Worm (Caenorhabditis elegans): ENCODE results near the gene D1005.6.

Gene D1005.6

DNA sequence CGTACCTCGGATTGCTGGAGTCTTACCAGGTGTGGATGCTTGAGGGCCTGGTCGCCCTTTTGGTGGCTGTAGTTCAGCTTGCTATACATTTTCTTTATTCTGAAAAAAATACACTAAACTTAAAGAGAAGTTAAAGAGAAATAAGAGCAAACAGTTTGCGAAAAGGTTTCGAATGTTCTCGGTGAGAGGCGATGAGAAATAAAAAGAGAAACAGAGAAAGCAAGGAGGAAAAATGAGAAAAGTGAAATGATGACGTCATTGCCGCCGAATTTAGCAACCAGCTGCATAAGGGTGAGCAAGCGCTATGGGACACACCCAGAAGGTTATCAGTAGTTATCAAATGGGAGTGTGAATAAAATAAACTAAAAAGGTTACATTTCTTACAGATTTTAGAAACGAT, 10.8 kb downstream of the D1005.6 start, which contains the start of gene cebp-1:
cebp-1 (minus strand) TSS at position 99 of the 400 bp plus-strand sequence.
- TF ChIP-seq nhr-12 (tag; optimal IDR thresholded peaks at IDR 0.05) (no peak), bed-3 (GFP tag; optimal IDR thresholded peaks at IDR 0.05) (no peak), ceh-39 (tag; optimal IDR thresholded peaks at IDR 0.05) (no peak), ztf-11 (tag; optimal IDR thresholded peaks at IDR 0.05) (no peak), mep-1 (tag; optimal IDR thresholded peaks at IDR 0.05) (no peak), snpc-4 (tag; optimal IDR thresholded peaks at IDR 0.05) (no peak), unc-120 (tag; optimal IDR thresholded peaks at IDR 0.05; ENCODE audit: poor library complexity, severe bottlenecking) (no peak), cnd-1 (tag; optimal IDR thresholded peaks at IDR 0.05) (no peak), nhr-28 (tag; optimal IDR thresholded peaks at IDR 0.05) (no peak), drap-1 (GFP tag; optimal IDR thresholded peaks at IDR 0.05) (no peak), elt-1 (tag; optimal IDR thresholded peaks at IDR 0.05; ENCODE audit: borderline replicate concordance, insufficient read depth) (no peak), ceh-43 (GFP tag; optimal IDR thresholded peaks at IDR 0.05) (no peak), ham-2 (GFP tag; optimal IDR thresholded peaks at IDR 0.05) (no peak), lin-13 (tag; optimal IDR thresholded peaks at IDR 0.05) (no peak), unc-62 (GFP tag; optimal IDR thresholded peaks at IDR 0.05) (no peak), mab-5 (tag; optimal IDR thresholded peaks at IDR 0.05) (no peak), blmp-1 (tag; optimal IDR thresholded peaks at IDR 0.05) (no peak), nhr-237 (tag; optimal IDR thresholded peaks at IDR 0.05) (no peak), nhr-2 (tag; optimal IDR thresholded peaks at IDR 0.05) (no peak), M03D4.4 (tag; optimal IDR thresholded peaks at IDR 0.05) (no peak)

DNA sequence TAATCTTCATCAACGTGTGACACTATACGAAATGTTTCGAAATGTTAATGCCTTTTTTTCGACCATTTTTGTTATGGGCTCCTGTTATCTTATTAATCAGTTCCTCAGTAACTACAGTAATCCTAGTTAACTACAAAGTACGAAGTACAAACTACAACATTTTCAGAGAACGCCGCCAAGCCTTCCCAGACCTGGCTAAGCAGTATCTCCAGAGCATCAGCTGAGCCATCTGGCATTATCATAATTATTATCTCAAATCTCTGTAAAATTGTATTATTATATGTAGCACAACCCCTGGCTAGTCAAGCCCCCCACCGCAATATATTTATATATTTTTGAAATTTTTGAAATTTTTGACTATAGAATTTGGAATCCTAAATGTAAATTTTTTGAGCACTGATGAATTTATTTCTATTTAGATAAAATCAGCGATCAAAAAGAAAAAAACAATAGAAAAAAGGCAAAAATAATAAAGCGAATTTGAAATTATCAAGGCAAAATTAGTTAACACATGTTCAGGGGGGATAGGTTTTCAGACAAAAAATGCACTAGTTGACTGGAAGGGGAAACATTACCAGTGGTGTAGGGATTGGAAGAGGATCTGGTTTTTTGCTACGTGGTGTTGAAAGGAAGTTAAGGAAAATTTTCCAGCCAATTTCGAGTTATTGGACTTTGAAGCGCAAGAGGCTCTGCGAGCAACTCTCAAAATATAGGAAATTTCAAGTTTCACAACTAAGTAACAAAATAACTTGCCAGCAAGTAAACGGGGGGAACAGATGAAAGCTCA, 12.6 kb downstream of the D1005.6 start:
- TF ChIP-seq nhr-2 (tag; optimal IDR thresholded peaks at IDR 0.05), result no peak
- TF ChIP-seq ceh-83 (GFP tag; optimal IDR thresholded peaks at IDR 0.05), result no peak
- TF ChIP-seq ztf-11 (tag; optimal IDR thresholded peaks at IDR 0.05), result no peak
- no peak for TF ChIP-seq lin-13 (tag; optimal IDR thresholded peaks at IDR 0.05)
- TF ChIP-seq lin-32 (GFP tag; optimal IDR thresholded peaks at IDR 0.05), result no peak
- no peak for TF ChIP-seq ceh-39 (tag; optimal IDR thresholded peaks at IDR 0.05)
- no peak for TF ChIP-seq lsy-2 (tag; optimal IDR thresholded peaks at IDR 0.05)
- TF ChIP-seq sem-2 (GFP tag; optimal IDR thresholded peaks at IDR 0.05), result no peak
- TF ChIP-seq M03D4.4 (tag; optimal IDR thresholded peaks at IDR 0.05), result no peak
- no peak for TF ChIP-seq nhr-76 (tag; optimal IDR thresholded peaks at IDR 0.05)
- no peak for TF ChIP-seq ces-1 (GFP tag; optimal IDR thresholded peaks at IDR 0.05)
- no peak for TF ChIP-seq ham-2 (GFP tag; optimal IDR thresholded peaks at IDR 0.05)

DNA sequence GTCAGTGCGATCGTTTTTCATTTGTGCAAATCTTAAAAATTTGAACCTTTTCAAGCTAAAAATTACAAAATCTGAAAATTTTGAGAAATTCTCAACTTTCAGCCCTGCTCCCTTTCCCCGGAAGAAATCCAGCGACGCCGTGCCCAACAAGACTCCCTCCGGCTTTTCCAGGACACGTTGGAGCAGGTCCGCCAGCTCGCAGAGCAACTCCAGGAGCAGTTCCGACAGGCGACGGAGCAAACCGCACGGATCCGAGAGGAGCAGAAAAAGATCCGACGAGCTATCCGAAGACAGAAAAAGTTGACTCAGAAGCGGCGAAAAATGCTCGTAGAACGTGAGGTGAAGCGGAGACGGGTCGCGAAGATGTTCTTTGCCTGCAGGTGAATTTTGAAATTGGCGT, 13.4 kb downstream of the D1005.6 start:
- no peak for TF ChIP-seq lin-32 (GFP tag; optimal IDR thresholded peaks at IDR 0.05)
- no peak for TF ChIP-seq flh-1 (GFP tag; optimal IDR thresholded peaks at IDR 0.05)

DNA sequence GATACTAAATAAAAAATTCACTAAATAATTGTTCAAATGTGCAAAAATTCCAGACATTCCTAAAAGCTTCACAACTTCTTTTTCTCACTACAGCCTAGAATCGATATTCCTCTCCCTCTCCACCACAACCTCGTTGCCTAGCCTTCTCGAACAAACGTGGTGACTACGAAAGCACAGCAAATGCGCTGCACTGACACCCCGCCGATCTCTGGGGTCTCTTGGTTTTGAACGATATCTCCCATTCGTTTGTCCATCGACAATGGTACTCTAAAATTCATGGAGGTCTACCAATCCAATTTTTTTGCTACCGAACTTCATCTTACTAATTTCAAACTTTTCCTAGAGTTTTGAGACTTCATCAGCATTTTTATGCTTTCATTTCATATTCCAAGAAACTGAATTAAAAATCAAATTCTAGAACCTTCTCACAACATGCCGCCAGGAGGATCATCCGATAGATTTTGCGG, 14.2 kb downstream of the D1005.6 start, which contains the start of gene W05H7.1:
W05H7.1 (plus strand) TSS at position 417 of the 467 bp plus-strand sequence.
- TF ChIP-seq ceh-39 (tag; optimal IDR thresholded peaks at IDR 0.05) (peak; percentile 47), hlh-1 (tag; optimal IDR thresholded peaks at IDR 0.05) (peak; percentile 38), sptf-1 (tag; optimal IDR thresholded peaks at IDR 0.05) (no peak), lin-32 (GFP tag; optimal IDR thresholded peaks at IDR 0.05) (no peak), lsy-2 (tag; optimal IDR thresholded peaks at IDR 0.05) (peak; percentile 28), lin-13 (tag; optimal IDR thresholded peaks at IDR 0.05) (peak; percentile 32), nhr-2 (tag; optimal IDR thresholded peaks at IDR 0.05) (no peak), nhr-237 (tag; optimal IDR thresholded peaks at IDR 0.05) (peak; percentile 10), ces-1 (GFP tag; optimal IDR thresholded peaks at IDR 0.05) (peak; percentile 21), mep-1 (tag; optimal IDR thresholded peaks at IDR 0.05) (peak; percentile 59), ham-2 (GFP tag; optimal IDR thresholded peaks at IDR 0.05) (peak; percentile 48), mab-5 (tag; optimal IDR thresholded peaks at IDR 0.05) (no peak)

DNA sequence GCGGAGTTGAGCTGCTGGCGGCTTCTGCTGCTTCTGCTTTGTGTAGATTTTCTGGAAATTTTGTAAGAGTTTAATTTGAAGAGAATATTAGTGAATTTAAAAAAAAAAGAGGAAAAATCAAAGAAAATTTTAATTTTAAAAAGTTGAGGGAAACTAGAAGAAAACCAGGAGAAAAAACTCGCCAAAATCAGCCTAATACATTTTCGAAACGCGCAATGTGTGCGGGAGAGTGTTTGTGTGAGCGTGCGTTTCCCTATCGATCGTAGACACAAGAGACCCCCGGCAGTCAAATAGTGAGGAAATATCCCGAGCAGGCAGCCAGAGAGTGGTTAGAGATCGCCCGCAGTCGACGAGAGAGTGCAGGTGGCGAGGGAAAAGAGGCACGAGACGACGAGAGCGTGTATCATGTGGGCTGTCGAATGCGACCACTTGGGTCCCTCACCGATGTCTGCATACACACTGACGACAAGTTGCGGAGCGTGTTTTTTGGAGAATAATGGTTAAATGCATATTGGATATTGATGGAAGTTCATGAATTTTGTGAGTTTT, 17.9 kb downstream of the D1005.6 start, which contains the start of gene zfp-3:
zfp-3 (minus strand) TSS at position 51 of the 549 bp plus-strand sequence.
- TF ChIP-seq zip-8 (tag; optimal IDR thresholded peaks at IDR 0.05), result no peak
- no peak for TF ChIP-seq tbx-8 (GFP tag; optimal IDR thresholded peaks at IDR 0.05)
- TF ChIP-seq sptf-1 (tag; optimal IDR thresholded peaks at IDR 0.05), result peak; percentile 66
- no peak for TF ChIP-seq flh-1 (GFP tag; optimal IDR thresholded peaks at IDR 0.05)
- TF ChIP-seq unc-62 (GFP tag; optimal IDR thresholded peaks at IDR 0.05), result peak; percentile 72
- TF ChIP-seq elt-3 (tag; optimal IDR thresholded peaks at IDR 0.05), result no peak
- no peak for TF ChIP-seq nhr-28 (tag; optimal IDR thresholded peaks at IDR 0.05)
- peak; percentile 92 for TF ChIP-seq lin-13 (tag; optimal IDR thresholded peaks at IDR 0.05)
- peak; percentile 45 for TF ChIP-seq drap-1 (GFP tag; optimal IDR thresholded peaks at IDR 0.05)
- TF ChIP-seq ceh-39 (tag; optimal IDR thresholded peaks at IDR 0.05), result peak; percentile 98
- TF ChIP-seq cnd-1 (tag; optimal IDR thresholded peaks at IDR 0.05), result no peak
- TF ChIP-seq ztf-11 (tag; optimal IDR thresholded peaks at IDR 0.05), result peak; percentile 55
- TF ChIP-seq pha-4 (tag; optimal IDR thresholded peaks at IDR 0.05), result peak; percentile 93
- no peak for TF ChIP-seq bed-3 (GFP tag; optimal IDR thresholded peaks at IDR 0.05)
- no peak for TF ChIP-seq snpc-4 (tag; optimal IDR thresholded peaks at IDR 0.05)
- peak; percentile 90 for TF ChIP-seq nhr-237 (tag; optimal IDR thresholded peaks at IDR 0.05)
- peak; percentile 83 for TF ChIP-seq mep-1 (tag; optimal IDR thresholded peaks at IDR 0.05)
- TF ChIP-seq nhr-2 (tag; optimal IDR thresholded peaks at IDR 0.05), result no peak
- no peak for TF ChIP-seq unc-39 (tag; optimal IDR thresholded peaks at IDR 0.05)
- no peak for TF ChIP-seq nhr-76 (tag; optimal IDR thresholded peaks at IDR 0.05)
- TF ChIP-seq mls-2 (tag; optimal IDR thresholded peaks at IDR 0.05), result peak; percentile 69
- TF ChIP-seq ces-1 (GFP tag; optimal IDR thresholded peaks at IDR 0.05), result peak; percentile 83
- TF ChIP-seq sem-2 (GFP tag; optimal IDR thresholded peaks at IDR 0.05), result no peak
- TF ChIP-seq ham-2 (GFP tag; optimal IDR thresholded peaks at IDR 0.05), result no peak
- no peak for TF ChIP-seq blmp-1 (tag; optimal IDR thresholded peaks at IDR 0.05)
- no peak for TF ChIP-seq elt-1 (tag; optimal IDR thresholded peaks at IDR 0.05; ENCODE audit: borderline replicate concordance, insufficient read depth)
- TF ChIP-seq ceh-43 (GFP tag; optimal IDR thresholded peaks at IDR 0.05), result no peak
- TF ChIP-seq ceh-83 (GFP tag; optimal IDR thresholded peaks at IDR 0.05), result no peak
- TF ChIP-seq hlh-1 (tag; optimal IDR thresholded peaks at IDR 0.05), result peak; percentile 63

Measured in whole organism, mixed stage, embryonic.